Fruit fly (Drosophila melanogaster): Measurements from ENCODE around the gene Ten-a.
A peak's percentile ranks its signal among the peaks of the same experiment; 100 is the strongest.

The Ten-a gene

DNA sequence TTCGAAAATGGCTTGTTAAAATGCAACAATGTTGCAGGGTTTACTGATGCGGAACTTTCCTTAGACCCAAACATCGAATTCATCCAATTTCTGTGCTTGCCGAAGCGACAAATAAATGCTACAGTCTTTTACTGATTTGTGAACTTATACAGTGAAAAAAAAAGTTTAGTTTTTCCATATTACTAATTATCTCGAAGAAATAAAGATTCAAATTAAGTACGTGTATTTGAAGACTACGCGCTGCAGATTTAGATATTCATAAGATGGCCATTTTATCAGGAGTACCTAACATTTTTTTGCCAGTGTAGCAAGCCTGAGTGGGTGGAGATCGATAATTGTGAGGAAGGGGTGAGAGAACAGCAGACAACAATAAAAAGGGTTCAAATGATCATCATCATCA lies 178.0 kb downstream of the Ten-a start (continued):
- TF ChIP-seq toy (GFP tag; IDR thresholded peaks at IDR 0.05), result no peak
- TF ChIP-seq CG32532 (GFP tag; IDR thresholded peaks at IDR 0.05), result 0 out of 2 replicates have a peak, but pooled peaks have one; percentile 32
- peak; percentile 50; the same call in 1 of the 2 replicates for TF ChIP-seq CG10366 (GFP tag; IDR thresholded peaks at IDR 0.05)
- peak; percentile 37 for TF ChIP-seq CG14710 (tag; optimal IDR thresholded peaks at IDR 0.05)
- no peak for TF ChIP-seq Deaf1 (tag; optimal IDR thresholded peaks at IDR 0.05)
- TF ChIP-seq Hand (GFP tag; optimal IDR thresholded peaks at IDR 0.05), result no peak
- peak; percentile 61; the same call in 1 of the 3 replicates for TF ChIP-seq CG11695 (GFP tag; IDR thresholded peaks at IDR 0.05)
- TF ChIP-seq CG11093 (GFP tag; IDR thresholded peaks at IDR 0.05), result peak; percentile 26; the same call in 1 of the 3 replicates
- TF ChIP-seq caup (GFP tag; optimal IDR thresholded peaks at IDR 0.05; ENCODE audit: severe bottlenecking), result no peak
- TF ChIP-seq CG10979 (tag; optimal IDR thresholded peaks at IDR 0.05), result peak; percentile 65
- peak; percentile 55 for TF ChIP-seq phol (tag; optimal IDR thresholded peaks at IDR 0.05)
- no peak for TF ChIP-seq ro (GFP tag; IDR thresholded peaks at IDR 0.05)
- peak; percentile 11 for TF ChIP-seq CG10654 (GFP tag; optimal IDR thresholded peaks at IDR 0.05)
- no peak for TF ChIP-seq Sin3A (optimal IDR thresholded peaks at IDR 0.05)
- no peak for TF ChIP-seq NC2β (GFP tag; optimal IDR thresholded peaks at IDR 0.05)
- TF ChIP-seq chinmo (GFP tag; IDR thresholded peaks at IDR 0.05; ENCODE audit: partially characterized antibody), result no peak
- TF ChIP-seq Drgx (GFP tag; IDR thresholded peaks at IDR 0.05), result no peak; the same call in 1 of the 2 replicates
- no peak for TF ChIP-seq CG42726 (GFP tag; IDR thresholded peaks at IDR 0.05; ENCODE audit: partially characterized antibody)
- TF ChIP-seq CG11723 (GFP tag; optimal IDR thresholded peaks at IDR 0.05), result no peak
- TF ChIP-seq Mrtf (GFP tag; IDR thresholded peaks at IDR 0.05), result no peak; the same call in 2 of the 3 replicates
- TF ChIP-seq CG3407 (GFP tag; optimal IDR thresholded peaks at IDR 0.05), result no peak
- no peak for TF ChIP-seq Atf3 (GFP tag; optimal IDR thresholded peaks at IDR 0.05)
- no peak for TF ChIP-seq h (optimal IDR thresholded peaks at IDR 0.05)
- no peak for TF ChIP-seq CG31365 (tag; optimal IDR thresholded peaks at IDR 0.05)
- TF ChIP-seq Atf-2 (GFP tag; optimal IDR thresholded peaks at IDR 0.05), result no peak
- peak; percentile 21 for TF ChIP-seq Chrac-16 (GFP tag; optimal IDR thresholded peaks at IDR 0.05)
- peak in 1 of 2 experiments; percentile 24 for TF ChIP-seq Hr51 (GFP tag; optimal IDR thresholded peaks at IDR 0.05)
- TF ChIP-seq peb (GFP tag; IDR thresholded peaks at IDR 0.05), result peak; percentile 49; the same call in 1 of the 2 replicates
- TF ChIP-seq Hmx (GFP tag; optimal IDR thresholded peaks at IDR 0.05), result no peak
- TF ChIP-seq HmgD (GFP tag; optimal IDR thresholded peaks at IDR 0.05), result no peak
- peak; percentile 28 for TF ChIP-seq Abd-B (GFP tag; optimal IDR thresholded peaks at IDR 0.05)
- TF ChIP-seq B-H2 (GFP tag; optimal IDR thresholded peaks at IDR 0.05), result no peak
- no peak for TF ChIP-seq HHEX (GFP tag; optimal IDR thresholded peaks at IDR 0.05)
- peak; percentile 59 for TF ChIP-seq CG8290 (GFP tag; optimal IDR thresholded peaks at IDR 0.05)
- no peak for TF ChIP-seq CG8290 (tag; optimal IDR thresholded peaks at IDR 0.05)
- no peak for TF ChIP-seq CG1792 (GFP tag; optimal IDR thresholded peaks at IDR 0.05)
- TF ChIP-seq ind (GFP tag; optimal IDR thresholded peaks at IDR 0.05), result peak; percentile 42
- TF ChIP-seq sima (GFP tag; optimal IDR thresholded peaks at IDR 0.05), result peak; percentile 12
- peak; percentile 24 for TF ChIP-seq grau (tag; optimal IDR thresholded peaks at IDR 0.05)
- TF ChIP-seq CG10462 (GFP tag; optimal IDR thresholded peaks at IDR 0.05), result no peak
- TF ChIP-seq eyg (GFP tag; optimal IDR thresholded peaks at IDR 0.05), result peak; percentile 52
- no peak for TF ChIP-seq CG17612 (GFP tag; IDR thresholded peaks at IDR 0.05)
- TF ChIP-seq tap (tag; optimal IDR thresholded peaks at IDR 0.05), result peak; percentile 15
- no peak for TF ChIP-seq fru (optimal IDR thresholded peaks at IDR 0.05)
- peak; percentile 23 for TF ChIP-seq CG11398 (GFP tag; optimal IDR thresholded peaks at IDR 0.05)
- peak; percentile 37; the same call in 1 of the 2 replicates for TF ChIP-seq CG6272 (GFP tag; IDR thresholded peaks at IDR 0.05)
- TF ChIP-seq pros (GFP tag; optimal IDR thresholded peaks at IDR 0.05), result no peak
- no peak for TF ChIP-seq Mad (GFP tag; optimal IDR thresholded peaks at IDR 0.05)
- TF ChIP-seq CG14965 (GFP tag; optimal IDR thresholded peaks at IDR 0.05; ENCODE audit: borderline replicate concordance), result no peak
- TF ChIP-seq chm (GFP tag; IDR thresholded peaks at IDR 0.05), result no peak
- TF ChIP-seq CG34422 (GFP tag; IDR thresholded peaks at IDR 0.05), result peak; percentile 57; the same call in 1 of the 3 replicates
- TF ChIP-seq Usf (GFP tag; optimal IDR thresholded peaks at IDR 0.05), result peak; percentile 0
- TF ChIP-seq CG18764 (GFP tag; optimal IDR thresholded peaks at IDR 0.05), result peak; percentile 15
